Worm (Caenorhabditis elegans): ENCODE results near the gene tag-325.

ce11 chrIII:4762846-4763245, 33.8 kb upstream of the tag-325 start:
- no peak for TF ChIP-seq mdl-1 (tag; optimal IDR thresholded peaks at IDR 0.05)
- TF ChIP-seq nhr-42 (GFP tag; IDR thresholded peaks at IDR 0.05): no peak
- no peak for TF ChIP-seq fkh-10 (GFP tag; optimal IDR thresholded peaks at IDR 0.05)
- TF ChIP-seq zag-1 (tag; optimal IDR thresholded peaks at IDR 0.05): no peak
- TF ChIP-seq ZK546.5 (tag; optimal IDR thresholded peaks at IDR 0.05): no peak
- no peak for TF ChIP-seq ceh-82 (tag; optimal IDR thresholded peaks at IDR 0.05)
- TF ChIP-seq mes-2 (tag; optimal IDR thresholded peaks at IDR 0.05; ENCODE audit: poor library complexity, severe bottlenecking): no peak
- no peak for TF ChIP-seq gei-8 (GFP tag; optimal IDR thresholded peaks at IDR 0.05)

Measured in whole organism, L4 larva.